Worm (Caenorhabditis elegans) whole organism, midembryonic: ENCODE measurements around the gene kat-1.

Experiments used
- T22C8.4 ChIP-seq: fragments of 200-800 bp; sonication (Bioruptor generic); IDR thresholded peaks from 2 replicates; pipeline ENCODE4 v1.3.6; 2022; ENCODE audit warnings: missing genetic modification characterization, missing compliant biosample characterization
- flt-1 ChIP-seq: fragments of 200-800 bp; sonication (Bioruptor generic); IDR thresholded peaks from 2 replicates; pipeline ENCODE4 v1.3.6; 2022; ENCODE audit warnings: missing genetic modification characterization, missing compliant biosample characterization
- ref-1 ChIP-seq: fragments of 200-800 bp; sonication (Bioruptor generic); conservative IDR thresholded peaks from 2 replicates; pipeline ENCODE4 v1.3.6; 2022; ENCODE audit warnings: missing genetic modification reagents, missing genetic modification characterization, missing compliant biosample characterization

ce11 chrII:7024897-7025852 lies 48.4 kb upstream of the kat-1 start, which contains the start of gene znf-598:
- TF ChIP-seq ref-1 (GFP tag; lab: Robert Waterston, UW) (no peak), T22C8.4 (GFP tag; lab: Robert Waterston, UW) (no peak), flt-1 (no peak)
